Worm (Caenorhabditis elegans) whole organism, young adult: ENCODE measurements around the gene F31F4.1.

Experiments used
- ama-1 ChIP-seq, 3 experiments: fragments of 150-350 bp in 1 of 3; sonication (generic microtip) in 2 of 3; optimal IDR thresholded peaks; 2 replicates each; lab custom pipeline; 2014 to 2018; ENCODE audit warnings: missing biosample characterization in 2 of 3, missing genetic modification characterization in 2 of 3, missing genetic modification reagents in 2 of 3
- atf-7 ChIP-seq: sonication (generic microtip); optimal IDR thresholded peaks from 2 replicates; lab custom pipeline; 2017; ENCODE audit warnings: mild to moderate bottlenecking, missing genetic modification characterization, missing compliant biosample characterization
- cebp-2 ChIP-seq: fragments of 200-800 bp; sonication (Bioruptor generic); IDR thresholded peaks from 2 replicates; pipeline ENCODE4 v1.3.6; 2022; ENCODE audit warnings: missing genetic modification characterization, missing compliant biosample characterization
- ceh-79 ChIP-seq: sonication (generic microtip); optimal IDR thresholded peaks from 2 replicates; lab custom pipeline; 2017; ENCODE audit warnings: mild to moderate bottlenecking, missing genetic modification characterization, missing compliant biosample characterization
- efl-1 ChIP-seq: fragments of 150-350 bp; optimal IDR thresholded peaks from 2 replicates; lab custom pipeline; 2014; ENCODE audit warnings: missing biosample characterization, missing genetic modification reagents, missing genetic modification characterization
- hlh-12 ChIP-seq: sonication (generic microtip); optimal IDR thresholded peaks from 2 replicates; lab custom pipeline; 2016; ENCODE audit warnings: missing genetic modification characterization, missing compliant biosample characterization
- lin-54 ChIP-seq: fragments of 200-800 bp; sonication (Bioruptor generic); optimal IDR thresholded peaks from 2 replicates; lab custom pipeline; 2018; ENCODE audit warnings: mild to moderate bottlenecking, missing genetic modification characterization, missing compliant biosample characterization
- nhr-90 ChIP-seq: sonication (generic microtip); optimal IDR thresholded peaks from 2 replicates; lab custom pipeline; 2016; ENCODE audit warnings: missing genotype, mild to moderate bottlenecking, missing genetic modification characterization, missing compliant biosample characterization
- rpc-1 ChIP-seq, 2 experiments: fragments of 150-350 bp in 1 of 2; sonication (generic microtip) in 1 of 2; optimal IDR thresholded peaks; 2 replicates each; lab custom pipeline; 2014 to 2018; ENCODE audit warnings: missing biosample characterization in 1 of 2, missing genetic modification characterization in 1 of 2, missing genetic modification reagents in 1 of 2, missing genotype in 1 of 2
- sea-2 ChIP-seq: fragments of 200-800 bp; sonication (Bioruptor generic); IDR thresholded peaks from 2 replicates; pipeline ENCODE4 v1.3.6; 2022; ENCODE audit warnings: missing genetic modification characterization, missing compliant biosample characterization
- snpc-3.4 ChIP-seq: sonication (generic microtip); optimal IDR thresholded peaks from 2 replicates; lab custom pipeline; 2017; ENCODE audit warnings: missing genetic modification characterization, mild to moderate bottlenecking, missing compliant biosample characterization, antibody characterized with exemption, moderate library complexity, missing genotype, missing genetic modification reagents
- snpc-4 ChIP-seq, 5 experiments: fragments of 150-350 bp in 1 of 5; sonication (generic microtip) in 4 of 5; optimal IDR thresholded peaks; 2 replicates each; lab custom pipeline; 2014 to 2018; ENCODE audit warnings: missing genetic modification characterization in 5 of 5, missing biosample characterization in 3 of 5, antibody characterized with exemption in 2 of 5, mild to moderate bottlenecking in 2 of 5, missing compliant biosample characterization in 2 of 5, missing genotype in 2 of 5, moderate library complexity in 2 of 5, missing genetic modification reagents in 1 of 5
- unc-62 ChIP-seq: fragments of 150-350 bp; optimal IDR thresholded peaks from 2 replicates; lab custom pipeline; 2014; ENCODE audit warnings: missing biosample characterization, missing genetic modification reagents, missing genetic modification characterization

DNA sequence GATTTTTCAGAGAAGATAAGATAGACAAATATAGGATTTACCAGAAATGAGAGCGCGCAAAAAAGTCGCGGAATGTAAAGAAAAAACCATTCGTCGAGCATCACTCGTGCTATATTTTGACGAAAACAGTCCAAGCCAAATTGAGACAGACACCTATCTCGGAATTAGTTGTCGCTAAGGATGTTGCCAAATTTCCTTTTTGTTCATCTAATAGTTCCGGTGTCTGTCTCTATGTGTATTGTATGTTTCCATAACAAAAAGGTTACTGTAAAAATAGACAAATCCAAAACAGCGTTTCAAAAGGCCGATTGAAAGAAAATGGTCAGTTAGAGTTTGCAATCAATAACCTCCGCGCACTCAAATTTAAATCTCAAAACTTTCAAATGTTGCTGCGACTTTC is 10.8 kb downstream of the F31F4.1 start, which contains the start of gene srj-53:
- TF ChIP-seq efl-1 (no peak), unc-62 (GFP tag; lab: Kevin White, UChicago) (no peak), ama-1 (optimal IDR thresholded peaks at IDR 0.05; lab: Kevin White, UChicago) (no peak), ama-1 (GFP tag; optimal IDR thresholded peaks at IDR 0.05; lab: Kevin White, UChicago) (no peak), snpc-4 (GFP tag; optimal IDR thresholded peaks at IDR 0.05; lab: Kevin White, UChicago) (no peak), snpc-4 (tag; optimal IDR thresholded peaks at IDR 0.05; lab: Kevin White, UChicago) (no peak), rpc-1 (optimal IDR thresholded peaks at IDR 0.05; lab: Kevin White, UChicago) (no peak), rpc-1 (tag; optimal IDR thresholded peaks at IDR 0.05; lab: Kevin White, UChicago) (no peak), ceh-79 (tag; lab: Kevin White, UChicago) (no peak), hlh-12 (tag; lab: Kevin White, UChicago) (no peak), lin-54 (GFP tag; lab: Kevin White, UChicago) (no peak), nhr-90 (no peak), atf-7 (no peak), sea-2 (no peak), snpc-3.4 (tag; lab: Kevin White, UChicago) (no peak), cebp-2 (GFP tag; lab: Robert Waterston, UW) (no peak)
